Worm (Caenorhabditis elegans) whole organism, dauer: ENCODE measurements around the gene nhr-114.
"Not testable (repeated sequence)": the region's sequence is repeated elsewhere in the genome, so short reads cannot be mapped to it uniquely, and the experiment has no call there.

Experiments
- unc-62 ChIP-seq: sonication (generic microtip); optimal IDR thresholded peaks from 2 replicates; lab custom pipeline; 2017; ENCODE audit warnings: missing biosample characterization, missing genetic modification reagents, missing genetic modification characterization

Gene nhr-114

ce11 chrV:4185885-4186284 is 1.1 kb upstream of the nhr-114 start:
- TF ChIP-seq unc-62 (GFP tag; lab: Kevin White, UChicago): no peak

ce11 chrV:4186453-4187143 is 404 bp upstream of the nhr-114 start:
- TF ChIP-seq unc-62 (GFP tag; lab: Kevin White, UChicago): no peak

- no peak for TF ChIP-seq unc-62 (GFP tag; lab: Kevin White, UChicago)
Measured at ce11 chrV:4189618-4190017, 2.6 kb downstream of the nhr-114 start.

ce11 chrV:4190232-4190631 is 3.2 kb downstream of the nhr-114 start:
- TF ChIP-seq unc-62 (GFP tag; lab: Kevin White, UChicago): no peak

ce11 chrV:4192688-4193471 is 5.9 kb downstream of the nhr-114 start:
- no peak for TF ChIP-seq unc-62 (GFP tag; lab: Kevin White, UChicago)

ce11 chrV:4194587-4195211 is 7.7 kb downstream of the nhr-114 start, which contains the start of gene Y45G5AM.9:
Gene Y45G5AM.9, minus strand, starts transcription at chrV:4194637.
- no peak for TF ChIP-seq unc-62 (GFP tag; lab: Kevin White, UChicago)

- no peak for TF ChIP-seq unc-62 (GFP tag; lab: Kevin White, UChicago)
Measured at ce11 chrV:4195283-4195682, 8.3 kb downstream of the nhr-114 start, which contains the start of gene algn-5. Gene algn-5, plus strand, starts transcription at chrV:4195577.

- no peak for TF ChIP-seq unc-62 (GFP tag; lab: Kevin White, UChicago)
Measured at ce11 chrV:4199185-4199584, 12.2 kb downstream of the nhr-114 start, which contains the start of gene rpac-40. Gene rpac-40, plus strand, starts transcription at chrV:4199485.

ce11 chrV:4204421-4204820 is 17.4 kb downstream of the nhr-114 start, which contains the start of gene H43I07.1:
Gene H43I07.1, plus strand, starts transcription at chrV:4204721.
- no peak for TF ChIP-seq unc-62 (GFP tag; lab: Kevin White, UChicago)

- no peak for TF ChIP-seq unc-62 (GFP tag; lab: Kevin White, UChicago)
Measured at ce11 chrV:4211521-4211920, 24.5 kb downstream of the nhr-114 start.

- not testable (repeated sequence) for TF ChIP-seq unc-62 (GFP tag; lab: Kevin White, UChicago)
Measured at ce11 chrV:4215856-4216255, 28.9 kb downstream of the nhr-114 start, which contains the start of gene H43I07.4. Gene H43I07.4, plus strand, starts transcription at chrV:4216156.

- TF ChIP-seq unc-62 (GFP tag; lab: Kevin White, UChicago): no peak
Measured at ce11 chrV:4216902-4217301, 29.9 kb downstream of the nhr-114 start.

ce11 chrV:4218268-4218667 is 31.3 kb downstream of the nhr-114 start:
- TF ChIP-seq unc-62 (GFP tag; lab: Kevin White, UChicago): no peak

ce11 chrV:4219342-4219741 is 32.3 kb downstream of the nhr-114 start, which contains the start of gene nlp-9:
Gene nlp-9, plus strand, starts transcription at chrV:4219642.
- TF ChIP-seq unc-62 (GFP tag; lab: Kevin White, UChicago): no peak

ce11 chrV:4236118-4236517 is 49.1 kb downstream of the nhr-114 start, which contains the start of gene nlp-13:
Gene nlp-13, plus strand, starts transcription at chrV:4236418.
- no peak for TF ChIP-seq unc-62 (GFP tag; lab: Kevin White, UChicago)
